Fruit fly (Drosophila melanogaster) whole organism, embryonic: ENCODE results near the gene CG13369.

Source experiments
- Ada2b ChIP-seq: fragments of 200-800 bp; sonication (Bioruptor generic); IDR thresholded peaks from 2 replicates; pipeline ENCODE4 v1.3.6; 2022; ENCODE audit warnings: missing biosample characterization, missing genetic modification characterization
- Atf3 ChIP-seq: fragments of 200-800 bp; sonication (Bioruptor generic); optimal IDR thresholded peaks from 3 replicates; lab custom pipeline; 2016; ENCODE audit warnings: missing biosample characterization, missing genetic modification characterization
- B-H1 ChIP-seq: fragments of 200-800 bp; sonication (Bioruptor generic); IDR thresholded peaks from 3 replicates; pipeline ENCODE4 v1.3.6; 2022; ENCODE audit warnings: missing biosample characterization, missing genetic modification characterization
- BtbVII ChIP-seq: fragments of 200-800 bp; sonication (Bioruptor generic); optimal IDR thresholded peaks from 3 replicates; lab custom pipeline; 2017; ENCODE audit warnings: missing biosample characterization, mild to moderate bottlenecking, missing genetic modification characterization
- Bteb2 ChIP-seq: fragments of 200-800 bp; sonication (Bioruptor generic); optimal IDR thresholded peaks from 2 replicates; lab custom pipeline; 2016; ENCODE audit warnings: missing biosample characterization, missing genetic modification characterization
- CG10654 ChIP-seq: fragments of 200-800 bp; sonication (Bioruptor generic); optimal IDR thresholded peaks from 2 replicates; lab custom pipeline; 2016; ENCODE audit warnings: missing biosample characterization, missing genetic modification characterization
- CG10959 ChIP-seq: fragments of 200-800 bp; sonication (Bioruptor generic); IDR thresholded peaks from 2 replicates; pipeline ENCODE4 v1.3.6; 2022; ENCODE audit warnings: missing biosample characterization, missing genetic modification characterization
- CG11723 ChIP-seq: fragments of 200-800 bp; sonication (Bioruptor generic); optimal IDR thresholded peaks from 2 replicates; lab custom pipeline; 2017; ENCODE audit warnings: missing biosample characterization, mild to moderate bottlenecking, missing genetic modification characterization
- CG17361 ChIP-seq: fragments of 200-800 bp; sonication (Bioruptor generic); IDR thresholded peaks from 3 replicates; pipeline ENCODE4 v1.3.6; 2022; ENCODE audit warnings: missing biosample characterization, missing genetic modification characterization
- CG17385 ChIP-seq: fragments of 200-800 bp; sonication (Bioruptor generic); optimal IDR thresholded peaks from 3 replicates; lab custom pipeline; 2018; ENCODE audit warnings: missing biosample characterization, mild to moderate bottlenecking, missing genetic modification characterization
- CG17612 ChIP-seq: fragments of 200-800 bp; sonication (Bioruptor generic); IDR thresholded peaks from 2 replicates; pipeline ENCODE4 v1.3.6; 2022; ENCODE audit warnings: missing biosample characterization, missing genetic modification characterization
- CG17829 ChIP-seq: fragments of 200-800 bp; optimal IDR thresholded peaks from 2 replicates; lab custom pipeline; 2019; ENCODE audit warnings: missing biosample characterization, mild to moderate bottlenecking, missing genetic modification characterization, moderate library complexity
- CG18599 ChIP-seq: fragments of 200-800 bp; sonication (Bioruptor generic); optimal IDR thresholded peaks from 3 replicates; lab custom pipeline; 2017; ENCODE audit warnings: missing biosample characterization, missing genetic modification characterization, mild to moderate bottlenecking, moderate library complexity, missing genetic modification reagents
- CG2202 ChIP-seq: fragments of 200-800 bp; sonication (Bioruptor generic); optimal IDR thresholded peaks from 2 replicates; lab custom pipeline; 2018; ENCODE audit warnings: missing biosample characterization, mild to moderate bottlenecking, missing genetic modification characterization
- CG32532 ChIP-seq: fragments of 200-800 bp; sonication (Bioruptor generic); IDR thresholded peaks from 2 replicates; pipeline ENCODE4 v1.3.6; 2022; ENCODE audit warnings: missing biosample characterization, missing genetic modification characterization
- CG3281 ChIP-seq: fragments of 200-800 bp; sonication (Bioruptor generic); optimal IDR thresholded peaks from 3 replicates; lab custom pipeline; 2017; ENCODE audit warnings: missing biosample characterization, mild to moderate bottlenecking, missing genetic modification characterization
- CG3838 ChIP-seq: fragments of 200-800 bp; sonication (Bioruptor generic); optimal IDR thresholded peaks from 3 replicates; lab custom pipeline; 2016; ENCODE audit warnings: missing biosample characterization, missing genetic modification characterization
- CG3995 ChIP-seq: fragments of 200-800 bp; sonication (Bioruptor generic); optimal IDR thresholded peaks from 3 replicates; lab custom pipeline; 2016; ENCODE audit warnings: missing biosample characterization, missing genetic modification characterization
- CG43689 ChIP-seq: fragments of 200-800 bp; sonication (Bioruptor generic); IDR thresholded peaks from 2 replicates; pipeline ENCODE4 v1.3.6; 2022; ENCODE audit warnings: missing biosample characterization, missing genetic modification characterization
- CG6854 ChIP-seq: fragments of 200-800 bp; sonication (Bioruptor generic); optimal IDR thresholded peaks from 3 replicates; lab custom pipeline; 2017; ENCODE audit warnings: missing biosample characterization, mild to moderate bottlenecking, missing genetic modification characterization
- CG8281 ChIP-seq: fragments of 200-800 bp; sonication (Bioruptor generic); optimal IDR thresholded peaks from 2 replicates; lab custom pipeline; 2018; ENCODE audit warnings: missing biosample characterization, mild to moderate bottlenecking, missing genetic modification characterization, moderate library complexity
- CG8290 ChIP-seq, 3 experiments: fragments of 200-800 bp; sonication (Bioruptor generic); optimal IDR thresholded peaks; 2 replicates each; lab custom pipeline; 2016 to 2019; ENCODE audit warnings: missing biosample characterization in 3 of 3, missing genetic modification characterization in 3 of 3, mild to moderate bottlenecking in 2 of 3, moderate library complexity in 1 of 3
- CG9215 ChIP-seq: fragments of 200-800 bp; sonication (Bioruptor generic); IDR thresholded peaks from 2 replicates; pipeline ENCODE4 v1.3.6; 2022; ENCODE audit warnings: missing biosample characterization, missing genetic modification characterization
- E2f2 ChIP-seq: fragments of 200-800 bp; sonication (Bioruptor generic); IDR thresholded peaks from 2 replicates; pipeline ENCODE4 v1.3.6; 2022; ENCODE audit warnings: missing biosample characterization, missing genetic modification characterization
- HLH54F ChIP-seq: fragments of 200-800 bp; sonication (Bioruptor generic); optimal IDR thresholded peaks from 3 replicates; lab custom pipeline; 2016; ENCODE audit warnings: missing biosample characterization, missing genetic modification characterization
- MESR4 ChIP-seq: fragments of 200-800 bp; sonication (Bioruptor generic); optimal IDR thresholded peaks from 2 replicates; lab custom pipeline; 2018; ENCODE audit warnings: missing biosample characterization, mild to moderate bottlenecking, missing genetic modification characterization, moderate library complexity
- Med ChIP-seq: fragments of 200-800 bp; sonication (Bioruptor generic); peaks from one replicate; lab custom pipeline; 2016; ENCODE audit warnings: missing biosample characterization, missing genetic modification characterization, mild to moderate bottlenecking, inconsistent platforms, moderate library complexity
- Meics ChIP-seq: fragments of 200-800 bp; sonication (Bioruptor generic); optimal IDR thresholded peaks from 2 replicates; lab custom pipeline; 2017; ENCODE audit warnings: missing biosample characterization, mild to moderate bottlenecking, missing genetic modification characterization
- NC2β ChIP-seq: fragments of 200-800 bp; sonication (Bioruptor generic); optimal IDR thresholded peaks from 2 replicates; lab custom pipeline; 2016; ENCODE audit warnings: missing biosample characterization, missing genetic modification characterization
- Nf-YA ChIP-seq: fragments of 200-800 bp; sonication (Bioruptor generic); IDR thresholded peaks from 2 replicates; pipeline ENCODE4 v1.3.6; 2022; ENCODE audit warnings: missing biosample characterization, missing genetic modification characterization
- Oaz ChIP-seq: fragments of 200-800 bp; sonication (Bioruptor generic); IDR thresholded peaks from 2 replicates; pipeline ENCODE4 v1.3.6; 2022; ENCODE audit warnings: missing biosample characterization, missing genetic modification characterization
- Ptx1 ChIP-seq: fragments of 200-800 bp; sonication (Bioruptor generic); IDR thresholded peaks from 2 replicates; pipeline ENCODE4 v1.3.6; 2022; ENCODE audit warnings: missing biosample characterization, missing genetic modification characterization
- Six4 ChIP-seq: fragments of 200-800 bp; sonication (Bioruptor generic); optimal IDR thresholded peaks from 2 replicates; lab custom pipeline; 2016; ENCODE audit warnings: missing biosample characterization, missing genetic modification characterization
- Stat92E ChIP-seq, 3 experiments: fragments of >200 bp in 2 of 3; fragments of 200-800 bp in 1 of 3; sonication (Bioruptor generic) in 1 of 3; optimal IDR thresholded peaks; 2 replicates each; lab custom pipeline; 2017 to 2019; ENCODE audit warnings: missing biosample characterization in 3 of 3, missing genetic modification characterization in 3 of 3, mild to moderate bottlenecking in 1 of 3, moderate library complexity in 1 of 3
- Tbp ChIP-seq: fragments of >200 bp; optimal IDR thresholded peaks from 2 replicates; lab custom pipeline; 2018; ENCODE audit warnings: missing biosample characterization, missing genetic modification characterization
- YL-1 ChIP-seq: fragments of 200-800 bp; sonication (Bioruptor generic); optimal IDR thresholded peaks from 3 replicates; lab custom pipeline; 2017; ENCODE audit warnings: missing biosample characterization, mild to moderate bottlenecking, missing genetic modification characterization
- ac ChIP-seq: fragments of 200-800 bp; sonication (Bioruptor generic); optimal IDR thresholded peaks from 3 replicates; lab custom pipeline; 2017; ENCODE audit warnings: missing biosample characterization, mild to moderate bottlenecking, missing genetic modification characterization
- disco-r ChIP-seq: fragments of 200-800 bp; sonication (Bioruptor generic); optimal IDR thresholded peaks from 2 replicates; lab custom pipeline; 2016; ENCODE audit warnings: missing biosample characterization, missing genetic modification characterization
- ems ChIP-seq: fragments of 200-800 bp; sonication (Bioruptor generic); optimal IDR thresholded peaks from 3 replicates; lab custom pipeline; 2016; ENCODE audit warnings: missing biosample characterization, missing genetic modification characterization
- fd3F ChIP-seq: fragments of 200-800 bp; sonication (Bioruptor generic); optimal IDR thresholded peaks from 2 replicates; lab custom pipeline; 2018; ENCODE audit warnings: missing biosample characterization, mild to moderate bottlenecking, missing genetic modification characterization, moderate library complexity
- fd96Cb ChIP-seq: fragments of 200-800 bp; sonication (Bioruptor generic); optimal IDR thresholded peaks from 2 replicates; lab custom pipeline; 2018; ENCODE audit warnings: missing biosample characterization, mild to moderate bottlenecking, missing genetic modification characterization, moderate library complexity
- fu2 ChIP-seq: fragments of 200-800 bp; sonication (Bioruptor generic); optimal IDR thresholded peaks from 2 replicates; lab custom pipeline; 2016; ENCODE audit warnings: missing biosample characterization, missing genetic modification characterization
- ken ChIP-seq: fragments of 200-800 bp; sonication (Bioruptor generic); IDR thresholded peaks from 3 replicates; pipeline ENCODE4 v1.3.6; 2022; ENCODE audit warnings: missing biosample characterization, missing genetic modification characterization
- mam ChIP-seq: fragments of 200-800 bp; sonication (Bioruptor generic); optimal IDR thresholded peaks from 3 replicates; lab custom pipeline; 2016; ENCODE audit warnings: missing biosample characterization, missing genetic modification characterization
- onecut ChIP-seq: fragments of 200-800 bp; sonication (Bioruptor generic); IDR thresholded peaks from 2 replicates; pipeline ENCODE4 v1.3.6; 2022; ENCODE audit warnings: missing biosample characterization, missing genetic modification characterization
- run ChIP-seq: fragments of 200-800 bp; sonication (Bioruptor generic); optimal IDR thresholded peaks from 3 replicates; lab custom pipeline; 2018; ENCODE audit warnings: missing biosample characterization, mild to moderate bottlenecking, missing genetic modification characterization
- sc ChIP-seq, 3 experiments: fragments of >200 bp in 2 of 3; fragments of 200-800 bp in 1 of 3; sonication (Bioruptor generic) in 1 of 3; optimal IDR thresholded peaks; 2 replicates in 2 of 3; 3 replicates in 1 of 3; lab custom pipeline; 2017; ENCODE audit warnings: mild to moderate bottlenecking in 1 of 3, missing biosample characterization in 1 of 3, missing genetic modification characterization in 1 of 3, missing genetic modification reagents in 1 of 3
- tx ChIP-seq: fragments of 200-800 bp; sonication (Bioruptor generic); optimal IDR thresholded peaks from 2 replicates; lab custom pipeline; 2016; ENCODE audit warnings: missing biosample characterization, missing genetic modification characterization
- usp ChIP-seq: fragments of >200 bp; optimal IDR thresholded peaks from 2 replicates; lab custom pipeline; 2017; ENCODE audit warnings: missing biosample characterization, missing genetic modification characterization
- vnd ChIP-seq: fragments of 200-800 bp; sonication (Bioruptor generic); IDR thresholded peaks from 3 replicates; pipeline ENCODE4 v1.3.6; 2022; ENCODE audit warnings: missing biosample characterization, missing genetic modification characterization; ENCODE audit not compliant: partially characterized antibody
- yki ChIP-seq: fragments of >200 bp; optimal IDR thresholded peaks from 3 replicates; lab custom pipeline; 2018

The CG13369 gene

DNA sequence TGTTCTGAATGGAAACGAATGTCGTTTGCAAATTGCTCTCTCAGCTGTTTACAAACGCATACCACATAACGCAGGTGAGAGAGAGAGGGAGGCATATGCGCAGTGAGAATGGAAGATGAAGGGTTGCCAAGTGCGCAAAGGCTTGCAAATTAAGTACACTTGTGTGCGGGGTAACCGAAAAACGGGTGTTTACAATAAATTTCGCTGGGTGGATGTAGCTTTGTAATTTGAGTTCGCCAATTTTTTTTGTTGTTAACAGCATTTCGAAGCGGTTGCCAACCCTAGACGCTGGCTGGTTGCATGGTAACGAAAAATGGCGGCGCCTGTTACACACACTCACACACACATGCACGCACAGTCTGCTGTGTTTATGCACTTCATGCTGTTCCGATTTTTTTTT is 31.7 kb downstream of the CG13369 start (continued):
- no peak for TF ChIP-seq Tbp (GFP tag; lab: Kevin White, UChicago)
- TF ChIP-seq sc (optimal IDR thresholded peaks at IDR 0.05; lab: Kevin White, UChicago), result no peak
- TF ChIP-seq sc (GFP tag; optimal IDR thresholded peaks at IDR 0.05; lab: Kevin White, UChicago), result peak; percentile 90
- peak; percentile 94 for TF ChIP-seq mam (GFP tag; lab: Kevin White, UChicago)
- peak; percentile 97 for TF ChIP-seq ken (GFP tag; lab: Robert Waterston, UW)
- peak; percentile 89 for TF ChIP-seq YL-1
- peak; percentile 89 for TF ChIP-seq Six4 (GFP tag; lab: Kevin White, UChicago)
- TF ChIP-seq fu2, result peak; percentile 90
- peak; percentile 94 for TF ChIP-seq CG17385 (GFP tag; lab: Kevin White, UChicago)
- peak; percentile 85 for TF ChIP-seq CG43689 (GFP tag; lab: Robert Waterston, UW)
- TF ChIP-seq onecut (GFP tag; lab: Robert Waterston, UW), result peak; percentile 95
- peak; percentile 92 for TF ChIP-seq Nf-YA (GFP tag; lab: Robert Waterston, UW)
- peak; percentile 93 for TF ChIP-seq CG6854 (GFP tag; lab: Kevin White, UChicago)
- peak; percentile 89 for TF ChIP-seq ems (GFP tag; lab: Kevin White, UChicago)
- peak; percentile 90 for TF ChIP-seq CG17361
- no peak for TF ChIP-seq yki
- TF ChIP-seq CG17612 (GFP tag; lab: Robert Waterston, UW), result peak; percentile 92
- TF ChIP-seq CG17829, result peak; percentile 92
- peak; percentile 88 for TF ChIP-seq tx
- peak; percentile 79 for TF ChIP-seq CG3995 (GFP tag; lab: Kevin White, UChicago)
- TF ChIP-seq CG10959 (GFP tag; lab: Robert Waterston, UW), result peak; percentile 93
- peak; percentile 91 for TF ChIP-seq NC2β
- peak; percentile 57 for TF ChIP-seq CG3838 (GFP tag; lab: Kevin White, UChicago)
- TF ChIP-seq disco-r (GFP tag; lab: Kevin White, UChicago), result peak; percentile 91
- peak; percentile 95 for TF ChIP-seq HLH54F
- peak; percentile 94 for TF ChIP-seq CG3281 (GFP tag; lab: Kevin White, UChicago)
- peak; percentile 92 for TF ChIP-seq BtbVII (GFP tag; lab: Kevin White, UChicago)
- TF ChIP-seq CG10654 (GFP tag; lab: Kevin White, UChicago), result peak; percentile 92
- TF ChIP-seq run, result peak; percentile 90
- peak; percentile 94 for TF ChIP-seq Oaz (GFP tag; lab: Robert Waterston, UW)
- TF ChIP-seq vnd, result no peak
- TF ChIP-seq Meics (GFP tag; lab: Kevin White, UChicago), result peak; percentile 96
- TF ChIP-seq Bteb2, result peak; percentile 91
- no peak for TF ChIP-seq Stat92E (GFP tag; optimal IDR thresholded peaks at IDR 0.05; lab: Kevin White, UChicago)
- peak; percentile 91 for TF ChIP-seq fd3F (GFP tag; lab: Kevin White, UChicago)
- TF ChIP-seq B-H1 (GFP tag; lab: Robert Waterston, UW), result peak; percentile 95
- TF ChIP-seq Med (GFP tag; lab: Kevin White, UChicago), result peak; percentile 99
- TF ChIP-seq Atf3, result peak; percentile 93
- peak; percentile 90 for TF ChIP-seq CG9215
- peak; percentile 97 for TF ChIP-seq CG18599 (GFP tag; lab: Kevin White, UChicago)
- TF ChIP-seq CG2202, result peak; percentile 85
- peak; percentile 90 for TF ChIP-seq CG8290 (GFP tag; optimal IDR thresholded peaks at IDR 0.05; lab: Kevin White, UChicago)
- TF ChIP-seq CG8290 (tag; optimal IDR thresholded peaks at IDR 0.05; lab: Kevin White, UChicago), result peak; percentile 87 to 99
- peak; percentile 91 for TF ChIP-seq fd96Cb (tag; lab: Kevin White, UChicago)
- no peak for TF ChIP-seq usp
- peak; percentile 79 for TF ChIP-seq CG8281
- peak; percentile 96 for TF ChIP-seq Ada2b (GFP tag; lab: Robert Waterston, UW)
- peak; percentile 77 for TF ChIP-seq ac (GFP tag; lab: Kevin White, UChicago)
- TF ChIP-seq CG32532 (GFP tag; lab: Robert Waterston, UW), result peak; percentile 98
- TF ChIP-seq E2f2 (GFP tag; lab: Robert Waterston, UW), result peak; percentile 82
- TF ChIP-seq CG11723, result peak; percentile 96
- peak; percentile 96 for TF ChIP-seq Ptx1 (GFP tag; lab: Robert Waterston, UW)
- TF ChIP-seq MESR4 (GFP tag; lab: Kevin White, UChicago), result peak; percentile 55
